Worm (Caenorhabditis elegans) whole organism, L4 larva: Measurements from ENCODE around the gene M04D8.4.

Experiments used
- aly-2 ChIP-seq: sonication (generic microtip); optimal IDR thresholded peaks from 2 replicates; lab custom pipeline; 2018; ENCODE audit warnings: missing biosample characterization, missing genetic modification characterization
- lin-15B ChIP-seq: fragments of 150-350 bp; sonication (generic microtip); optimal IDR thresholded peaks from 3 replicates; lab custom pipeline; 2014; ENCODE audit warnings: missing biosample characterization, missing genetic modification characterization

- TF ChIP-seq lin-15B (tag; lab: Kevin White, UChicago) (no peak), aly-2 (tag; lab: Kevin White, UChicago) (no peak)
Measured at ce11 chrIII:10040013-10040412, 9.6 kb upstream of the M04D8.4 start, which contains the start of gene T16G12.7.
